Worm (Caenorhabditis elegans): ENCODE measurements around the gene C54F6.17.

ce11 chrV:7524447-7524846, 2.8 kb upstream of the C54F6.17 start, which contains the start of gene C54F6.20:
- TF ChIP-seq cebp-2 (GFP tag; IDR thresholded peaks at IDR 0.05) = no peak
- no peak for TF ChIP-seq K12H6.12 (tag; optimal IDR thresholded peaks at IDR 0.05)
